Worm (Caenorhabditis elegans): ENCODE results near the gene str-5.

The str-5 gene

ce11 chrV:15721431-15721830 lies 31.6 kb upstream of the str-5 start:
- TF ChIP-seq ceh-34 (tag; optimal IDR thresholded peaks at IDR 0.05) (no peak), hlh-6 (tag; optimal IDR thresholded peaks at IDR 0.05) (no peak), sox-4 (tag; optimal IDR thresholded peaks at IDR 0.05) (no peak), pat-9 (tag; optimal IDR thresholded peaks at IDR 0.05) (no peak), ahr-1 (tag; optimal IDR thresholded peaks at IDR 0.05) (no peak), lin-11 (tag; optimal IDR thresholded peaks at IDR 0.05) (no peak), ceh-30 (tag; optimal IDR thresholded peaks at IDR 0.05) (no peak), unc-55 (GFP tag; optimal IDR thresholded peaks at IDR 0.05) (no peak), pha-4 (tag; optimal IDR thresholded peaks at IDR 0.05) (no peak), odd-2 (tag; optimal IDR thresholded peaks at IDR 0.05) (no peak), unc-86 (tag; optimal IDR thresholded peaks at IDR 0.05) (no peak), mec-3 (tag; optimal IDR thresholded peaks at IDR 0.05; ENCODE audit: borderline replicate concordance) (no peak), unc-42 (tag; optimal IDR thresholded peaks at IDR 0.05) (no peak), ttx-3 (tag; optimal IDR thresholded peaks at IDR 0.05) (no peak)

- TF ChIP-seq ceh-31 (tag; optimal IDR thresholded peaks at IDR 0.05) (no peak), ceh-30 (tag; optimal IDR thresholded peaks at IDR 0.05) (no peak), rnt-1 (tag; optimal IDR thresholded peaks at IDR 0.05) (no peak), pag-3 (tag; optimal IDR thresholded peaks at IDR 0.05; ENCODE audit: borderline replicate concordance) (no peak), ceh-6 (GFP tag; optimal IDR thresholded peaks at IDR 0.05) (no peak), ceh-9 (tag; optimal IDR thresholded peaks at IDR 0.05) (no peak), odd-2 (tag; optimal IDR thresholded peaks at IDR 0.05) (no peak), pros-1 (tag; optimal IDR thresholded peaks at IDR 0.05) (no peak)
Measured at ce11 chrV:15721888-15722287, 31.2 kb upstream of the str-5 start, which contains the start of gene srh-140. TSS of gene srh-140 (plus strand) at chrV:15722188.

- TF ChIP-seq C38D4.7 (GFP tag; optimal IDR thresholded peaks at IDR 0.05) = no peak
Measured at ce11 chrV:15726610-15727009, 26.4 kb upstream of the str-5 start, which contains the start of the genes irld-57 and sfxn-1.3. TSS of gene irld-57 (minus strand) at chrV:15726710. TSS of gene sfxn-1.3 (plus strand) at chrV:15726841.

- TF ChIP-seq fkh-10 (GFP tag; optimal IDR thresholded peaks at IDR 0.05) = no peak
- no peak for TF ChIP-seq ceh-2 (tag; optimal IDR thresholded peaks at IDR 0.05)
- TF ChIP-seq dmd-4 (tag; optimal IDR thresholded peaks at IDR 0.05; ENCODE audit: borderline replicate concordance) = no peak
- TF ChIP-seq ceh-18 (tag; optimal IDR thresholded peaks at IDR 0.05) = no peak
- TF ChIP-seq F13H6.1 (tag; optimal IDR thresholded peaks at IDR 0.05) = no peak
- no peak for TF ChIP-seq tbx-2 (tag; optimal IDR thresholded peaks at IDR 0.05)
- TF ChIP-seq pag-3 (tag; optimal IDR thresholded peaks at IDR 0.05; ENCODE audit: borderline replicate concordance) = no peak
- no peak for TF ChIP-seq C38D4.7 (GFP tag; optimal IDR thresholded peaks at IDR 0.05)
- no peak for TF ChIP-seq unc-86 (tag; optimal IDR thresholded peaks at IDR 0.05)
- no peak for TF ChIP-seq T23F11.4 (GFP tag; optimal IDR thresholded peaks at IDR 0.05)
- no peak for TF ChIP-seq hlh-15 (tag; optimal IDR thresholded peaks at IDR 0.05)
- TF ChIP-seq ztf-16 (tag; optimal IDR thresholded peaks at IDR 0.05) = no peak
Measured at ce11 chrV:15730459-15730858, 22.6 kb upstream of the str-5 start, which contains the start of gene Y6E2A.10. TSS of gene Y6E2A.10 (minus strand) at chrV:15730559.

ce11 chrV:15732209-15732608 lies 20.8 kb upstream of the str-5 start, which contains the start of gene str-38:
TSS of gene str-38 (minus strand) at chrV:15732309.
- TF ChIP-seq gmeb-2 (tag; optimal IDR thresholded peaks at IDR 0.05) (no peak), pag-3 (tag; optimal IDR thresholded peaks at IDR 0.05; ENCODE audit: borderline replicate concordance) (no peak), ceh-45 (GFP tag; IDR thresholded peaks at IDR 0.05) (no peak), K02D7.2 (tag; optimal IDR thresholded peaks at IDR 0.05) (no peak), fkh-10 (GFP tag; optimal IDR thresholded peaks at IDR 0.05) (no peak), K09A11.1 (tag; optimal IDR thresholded peaks at IDR 0.05; ENCODE audit: insufficient read depth) (no peak), tbx-7 (tag; optimal IDR thresholded peaks at IDR 0.05) (no peak), hlh-30 (tag; optimal IDR thresholded peaks at IDR 0.05; ENCODE audit: insufficient read depth) (no peak), nfya-1 (tag; optimal IDR thresholded peaks at IDR 0.05) (no peak)
